Fruit fly (Drosophila melanogaster) whole organism, wandering third instar larva: Measurements from ENCODE around the gene CG46310.

ENCODE experiments used
- Mio ChIP-seq: sonication (Bioruptor generic); optimal IDR thresholded peaks from 2 replicates; lab custom pipeline; 2016; ENCODE audit warnings: missing biosample characterization, missing genetic modification characterization
- sage ChIP-seq: fragments of 200-800 bp; sonication (Bioruptor generic); optimal IDR thresholded peaks from 2 replicates; lab custom pipeline; 2016; ENCODE audit warnings: missing biosample characterization, mild to moderate bottlenecking, missing genetic modification characterization
- usp ChIP-seq: fragments of >200 bp; optimal IDR thresholded peaks from 2 replicates; lab custom pipeline; 2017; ENCODE audit warnings: missing biosample characterization, missing genetic modification characterization

dm6 chr3R:23189143-23189957, 15.7 kb downstream of the CG46310 start:
- TF ChIP-seq Mio, result no peak
- no peak for TF ChIP-seq usp (GFP tag; lab: Kevin White, UChicago)
- no peak for TF ChIP-seq sage (GFP tag; lab: Kevin White, UChicago)
